Worm (Caenorhabditis elegans) whole organism, L3 larva: ENCODE measurements around the gene F20C5.11.

Source experiments
- R02D3.7 ChIP-seq: fragments of 150-350 bp; optimal IDR thresholded peaks from 2 replicates; lab custom pipeline; 2014; ENCODE audit warnings: missing biosample characterization, missing genetic modification characterization
- ceh-82 ChIP-seq: fragments of 150-350 bp; optimal IDR thresholded peaks from 2 replicates; lab custom pipeline; 2014; ENCODE audit warnings: missing biosample characterization, missing genetic modification characterization
- ceh-9 ChIP-seq: sonication (generic microtip); optimal IDR thresholded peaks from 2 replicates; lab custom pipeline; 2018; ENCODE audit warnings: missing biosample characterization, missing genetic modification characterization
- egl-27 ChIP-seq: sonication (generic microtip); optimal IDR thresholded peaks from 4 replicates; lab custom pipeline; 2017; ENCODE audit warnings: missing biosample characterization, missing genetic modification reagents, missing genetic modification characterization
- elt-1 ChIP-seq: fragments of 150-350 bp; optimal IDR thresholded peaks from 2 replicates; lab custom pipeline; 2014; ENCODE audit warnings: missing biosample characterization, missing genetic modification characterization
- elt-3 ChIP-seq, 3 experiments: fragments of 150-350 bp in 1 of 3; sonication (generic microtip) in 2 of 3; optimal IDR thresholded peaks; 2 replicates in 2 of 3; 4 replicates in 1 of 3; lab custom pipeline; 2014 to 2017; ENCODE audit warnings: missing biosample characterization in 3 of 3, missing genetic modification characterization in 3 of 3
- fos-1 ChIP-seq: fragments of 150-350 bp; optimal IDR thresholded peaks from 2 replicates; lab custom pipeline; 2014; ENCODE audit warnings: missing biosample characterization, missing genetic modification characterization
- lin-39 ChIP-seq: fragments of 150-350 bp; optimal IDR thresholded peaks from 2 replicates; lab custom pipeline; 2018; ENCODE audit warnings: missing biosample characterization, missing genetic modification reagents, missing genetic modification characterization
- nfya-1 ChIP-seq: sonication (generic microtip); optimal IDR thresholded peaks from 2 replicates; lab custom pipeline; 2017; ENCODE audit warnings: missing genetic modification characterization, mild to moderate bottlenecking, missing compliant biosample characterization, antibody characterized with exemption, moderate library complexity; ENCODE audit not compliant: insufficient read depth
- nhr-12 ChIP-seq: fragments of 150-350 bp; optimal IDR thresholded peaks from 2 replicates; lab custom pipeline; 2014; ENCODE audit warnings: missing biosample characterization, missing genetic modification characterization
- nhr-76 ChIP-seq: fragments of 150-350 bp; sonication (generic microtip); optimal IDR thresholded peaks from 5 replicates; lab custom pipeline; 2014; ENCODE audit warnings: missing biosample characterization, missing genetic modification characterization
- skn-1 ChIP-seq: fragments of 150-350 bp; optimal IDR thresholded peaks from 2 replicates; lab custom pipeline; 2014; ENCODE audit warnings: missing biosample characterization, missing genetic modification characterization
- snpc-4 ChIP-seq: fragments of 150-350 bp; optimal IDR thresholded peaks from 2 replicates; lab custom pipeline; 2014; ENCODE audit warnings: missing biosample characterization, missing genetic modification characterization
- unc-39 ChIP-seq: sonication (generic microtip); optimal IDR thresholded peaks from 4 replicates; lab custom pipeline; 2017; ENCODE audit warnings: missing biosample characterization, missing genetic modification characterization

ce11 chrIV:8708046-8708445 is 53.8 kb downstream of the F20C5.11 start:
- TF ChIP-seq snpc-4 (no peak), unc-39 (tag; lab: Kevin White, UChicago) (no peak), nhr-12 (tag; lab: Kevin White, UChicago) (no peak), ceh-9 (tag; lab: Kevin White, UChicago) (no peak), ceh-82 (tag; lab: Kevin White, UChicago) (no peak), skn-1 (tag; lab: Kevin White, UChicago) (no peak), lin-39 (tag; lab: Kevin White, UChicago) (no peak), nhr-76 (tag; lab: Kevin White, UChicago) (no peak), fos-1 (tag; lab: Kevin White, UChicago) (no peak), egl-27 (no peak), elt-3 (tag; optimal IDR thresholded peaks at IDR 0.05; lab: Kevin White, UChicago) (no peak), R02D3.7 (tag; lab: Kevin White, UChicago) (no peak), nfya-1 (tag; lab: Kevin White, UChicago) (no peak), elt-1 (tag; lab: Kevin White, UChicago) (no peak)
